Fruit fly (Drosophila melanogaster): Measurements from ENCODE around the gene Nepl15.

DNA sequence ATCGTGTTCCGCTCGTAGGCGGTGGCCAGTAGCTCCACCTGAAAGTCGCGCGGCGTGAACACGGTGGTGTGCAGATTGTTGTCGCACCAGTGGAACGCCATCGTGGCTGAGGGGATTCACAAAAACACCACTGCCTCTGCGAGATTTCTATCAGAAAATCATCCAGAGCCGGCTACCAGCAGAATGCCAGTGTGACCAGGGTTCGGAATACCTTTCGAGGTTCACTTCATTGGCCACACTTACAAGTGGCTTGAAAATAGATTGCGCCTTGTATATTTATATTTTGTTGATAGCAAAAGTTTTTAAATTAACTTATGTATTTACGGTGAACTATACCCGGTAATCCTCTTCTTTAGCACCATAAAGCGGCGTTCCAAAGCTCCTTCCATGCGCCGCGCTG is 25.0 kb downstream of the Nepl15 start, which contains the start of the genes Dcr-1 and CG6985:
- TF ChIP-seq Nf-YC (tag; optimal IDR thresholded peaks at IDR 0.05): no peak
- TF ChIP-seq fd96Cb (tag; optimal IDR thresholded peaks at IDR 0.05): no peak
- TF ChIP-seq Side (GFP tag; optimal IDR thresholded peaks at IDR 0.05): no peak
- no peak for TF ChIP-seq insv (GFP tag; optimal IDR thresholded peaks at IDR 0.05)
- no peak for TF ChIP-seq ken (GFP tag; IDR thresholded peaks at IDR 0.05)
